Worm (Caenorhabditis elegans): ENCODE measurements around the gene cdr-6.

ce11 chrV:12415656-12416055, 2.2 kb upstream of the cdr-6 start, which contains the start of gene cdr-2:
- TF ChIP-seq R02D3.7 (tag; optimal IDR thresholded peaks at IDR 0.05) (no peak), ceh-82 (tag; optimal IDR thresholded peaks at IDR 0.05) (no peak), lsy-2 (tag; optimal IDR thresholded peaks at IDR 0.05) (no peak), ztf-11 (tag; optimal IDR thresholded peaks at IDR 0.05) (no peak), nhr-77 (tag; optimal IDR thresholded peaks at IDR 0.05) (peak; percentile 23), egl-27 (tag; optimal IDR thresholded peaks at IDR 0.05) (no peak)

Data from whole organism, L4 larva.